Fruit fly (Drosophila melanogaster): ENCODE results near the gene CG42688.

The CG42688 gene

DNA sequence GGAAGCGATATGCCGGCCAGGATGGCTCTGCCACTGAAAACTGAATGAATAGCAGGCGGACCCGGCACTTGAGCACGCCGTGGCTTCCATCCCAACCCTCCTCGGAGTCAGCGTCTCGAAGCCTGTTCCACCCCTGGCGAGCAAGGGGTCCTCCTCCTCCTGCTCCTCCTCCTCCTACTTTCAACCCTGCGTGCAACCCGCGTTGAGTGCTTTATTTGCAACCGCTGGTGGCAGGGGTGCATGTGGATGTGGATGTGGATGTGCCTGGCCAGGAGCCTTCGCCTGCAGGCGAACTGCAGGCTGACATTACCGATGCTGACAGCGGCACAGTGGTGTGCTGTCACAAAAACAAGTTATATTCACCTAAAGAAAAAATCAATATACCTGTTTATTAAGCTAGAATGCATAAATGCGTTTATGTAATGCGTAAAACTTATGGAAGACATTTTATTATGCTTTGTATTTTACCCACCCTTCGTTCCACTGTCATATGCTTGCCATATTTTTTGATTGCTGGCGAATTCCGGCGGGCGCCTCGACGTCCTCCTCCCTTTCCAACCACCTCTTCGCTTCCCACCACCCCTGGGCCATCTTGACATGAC is 13.9 kb upstream of the CG42688 start (continued):
- TF ChIP-seq Rfx (GFP tag; IDR thresholded peaks at IDR 0.05) (0 out of 2 replicates have a peak, but pooled peaks have one; percentile 10), CG13296 (GFP tag; optimal IDR thresholded peaks at IDR 0.05) (no peak), CG10543 (GFP tag; optimal IDR thresholded peaks at IDR 0.05) (no peak), CG6765 (GFP tag; optimal IDR thresholded peaks at IDR 0.05) (no peak), her (GFP tag; optimal IDR thresholded peaks at IDR 0.05) (no peak), Doc3 (GFP tag; IDR thresholded peaks at IDR 0.05; ENCODE audit: partially characterized antibody) (no peak), tap (tag; optimal IDR thresholded peaks at IDR 0.05) (peak; percentile 61), fd64A (GFP tag; optimal IDR thresholded peaks at IDR 0.05) (no peak), C15 (GFP tag; IDR thresholded peaks at IDR 0.05) (no peak), CG8290 (GFP tag; optimal IDR thresholded peaks at IDR 0.05) (no peak), CG8290 (tag; optimal IDR thresholded peaks at IDR 0.05) (peak in 1 of 2 experiments; percentile 43), CG1024 (GFP tag; IDR thresholded peaks at IDR 0.05) (peak; percentile 44; the same call in 1 of the 2 replicates), CG11085 (GFP tag; IDR thresholded peaks at IDR 0.05) (no peak), sna (GFP tag; IDR thresholded peaks at IDR 0.05; ENCODE audit: partially characterized antibody) (no peak), lov (optimal IDR thresholded peaks at IDR 0.05) (no peak), lov (GFP tag; IDR thresholded peaks at IDR 0.05) (no peak; the same call in 2 of the 3 replicates), CTCF (GFP tag; optimal IDR thresholded peaks at IDR 0.05) (no peak), CG15073 (GFP tag; optimal IDR thresholded peaks at IDR 0.05) (no peak), CG12769 (tag; optimal IDR thresholded peaks at IDR 0.05) (peak; percentile 9), Dek (tag; optimal IDR thresholded peaks at IDR 0.05) (no peak), CG15269 (tag; optimal IDR thresholded peaks at IDR 0.05) (peak; percentile 29), Nf-YB (GFP tag; optimal IDR thresholded peaks at IDR 0.05) (peak; percentile 24), gsb (GFP tag; IDR thresholded peaks at IDR 0.05) (peak; percentile 10; the same call in 1 of the 2 replicates), lab (GFP tag; optimal IDR thresholded peaks at IDR 0.05) (peak; percentile 54), Dip2 (GFP tag; IDR thresholded peaks at IDR 0.05) (no peak), CG9215 (GFP tag; IDR thresholded peaks at IDR 0.05) (peak; percentile 18; the same call in 1 of the 2 replicates), CG17186 (GFP tag; optimal IDR thresholded peaks at IDR 0.05) (no peak), CG18011 (GFP tag; optimal IDR thresholded peaks at IDR 0.05) (no peak), al (GFP tag; IDR thresholded peaks at IDR 0.05) (no peak), pan (optimal IDR thresholded peaks at IDR 0.05) (no peak), pan (GFP tag; optimal IDR thresholded peaks at IDR 0.05 in 1 of 2, IDR thresholded peaks at IDR 0.05 in 1 of 2) (peak in 1 of 2 experiments; percentile 79), insv (GFP tag; optimal IDR thresholded peaks at IDR 0.05) (no peak), MTF-1 (GFP tag; optimal IDR thresholded peaks at IDR 0.05; ENCODE audit: borderline replicate concordance) (no peak), Usf (GFP tag; optimal IDR thresholded peaks at IDR 0.05) (peak; percentile 22), slbo (GFP tag; IDR thresholded peaks at IDR 0.05) (peak; percentile 50), tna (GFP tag; IDR thresholded peaks at IDR 0.05; ENCODE audit: partially characterized antibody) (no peak), ara (GFP tag; IDR thresholded peaks at IDR 0.05) (peak; percentile 91), CG17359 (tag; optimal IDR thresholded peaks at IDR 0.05) (peak; percentile 47), CHES-1-like (GFP tag; optimal IDR thresholded peaks at IDR 0.05) (no peak), CG16779 (GFP tag; IDR thresholded peaks at IDR 0.05) (no peak), D19A (tag; optimal IDR thresholded peaks at IDR 0.05) (peak; percentile 64), fru (optimal IDR thresholded peaks at IDR 0.05) (no peak), CG2678 (tag; optimal IDR thresholded peaks at IDR 0.05) (peak; percentile 56), prd (optimal IDR thresholded peaks at IDR 0.05) (no peak), prd (GFP tag; IDR thresholded peaks at IDR 0.05) (peak; percentile 87), Rx (GFP tag; IDR thresholded peaks at IDR 0.05) (peak; percentile 72), Side (GFP tag; optimal IDR thresholded peaks at IDR 0.05) (peak; percentile 31), wek (GFP tag; optimal IDR thresholded peaks at IDR 0.05) (no peak), nerfin-1 (tag; optimal IDR thresholded peaks at IDR 0.05) (peak; percentile 92), hb (GFP tag; IDR thresholded peaks at IDR 0.05; ENCODE audit: partially characterized antibody) (no peak), H15 (GFP tag; IDR thresholded peaks at IDR 0.05) (peak; percentile 66; the same call in 1 of the 3 replicates), CG7839 (tag; optimal IDR thresholded peaks at IDR 0.05) (peak; percentile 66)

Measured in whole organism, embryonic.